Worm (Caenorhabditis elegans): ENCODE data around the gene nhr-171.
A peak's percentile ranks its signal among the peaks of the same experiment; 100 is the strongest.

The nhr-171 gene

ce11 chrV:7543728-7544127, 32.2 kb downstream of the nhr-171 start (continued):
- no peak for TF ChIP-seq lin-29 (GFP tag; IDR thresholded peaks at IDR 0.05)
- no peak for TF ChIP-seq mxl-3 (GFP tag; optimal IDR thresholded peaks at IDR 0.05)
- no peak for TF ChIP-seq rbr-2 (tag; optimal IDR thresholded peaks at IDR 0.05)
- TF ChIP-seq unc-130 (GFP tag; optimal IDR thresholded peaks at IDR 0.05) = no peak
- no peak for TF ChIP-seq mxl-2 (GFP tag; conservative IDR thresholded peaks at IDR 0.05)
- no peak for TF ChIP-seq lin-13 (GFP tag; optimal IDR thresholded peaks at IDR 0.05)

ce11 chrV:7545187-7545586, 33.6 kb downstream of the nhr-171 start, which contains the start of the genes C54F6.19 and nhx-3:
Gene C54F6.19 (plus strand): TSS chrV:7545487.
Gene nhx-3 (minus strand): TSS chrV:7545523.
- TF ChIP-seq fkh-10 (GFP tag; optimal IDR thresholded peaks at IDR 0.05) (no peak), nhr-76 (tag; optimal IDR thresholded peaks at IDR 0.05) (no peak), tra-1 (GFP tag; IDR thresholded peaks at IDR 0.05) (no peak), ceh-20 (GFP tag; IDR thresholded peaks at IDR 0.05) (no peak), nhr-10 (tag; optimal IDR thresholded peaks at IDR 0.05) (no peak), dmd-6 (GFP tag; IDR thresholded peaks at IDR 0.05) (no peak), zip-11 (GFP tag; IDR thresholded peaks at IDR 0.05) (no peak), ztf-11 (tag; optimal IDR thresholded peaks at IDR 0.05) (no peak), mep-1 (tag; optimal IDR thresholded peaks at IDR 0.05) (no peak), nhr-11 (tag; optimal IDR thresholded peaks at IDR 0.05) (no peak), F26F4.8 (GFP tag; conservative IDR thresholded peaks at IDR 0.05) (no peak), nhr-6 (tag; optimal IDR thresholded peaks at IDR 0.05) (no peak), ces-1 (GFP tag; optimal IDR thresholded peaks at IDR 0.05) (no peak), lin-1 (GFP tag; IDR thresholded peaks at IDR 0.05) (no peak)

DNA sequence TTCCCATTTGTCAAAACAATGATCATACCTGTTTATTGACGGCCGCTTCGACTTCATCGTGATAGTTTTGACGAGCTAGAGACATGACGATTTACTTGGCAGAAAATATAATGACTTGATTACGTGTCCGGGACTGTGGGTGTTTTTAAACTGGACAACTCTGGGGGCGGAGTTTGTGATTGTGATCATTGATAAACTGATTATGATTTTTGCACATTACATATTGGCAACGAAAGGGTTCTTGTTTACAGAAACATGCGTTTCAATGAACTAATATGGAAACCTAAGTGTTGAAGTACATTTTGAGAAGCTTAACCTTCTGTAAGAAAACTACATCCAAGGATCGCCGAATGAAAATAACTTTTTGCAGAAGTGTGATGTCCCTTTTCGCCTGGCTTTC, 35.9 kb downstream of the nhr-171 start, which contains the start of gene ftn-1:
Gene ftn-1, minus strand, starts transcription at position 101 of the 400 bp plus-strand sequence.
- no peak for TF ChIP-seq T20F7.1 (GFP tag; optimal IDR thresholded peaks at IDR 0.05)
- TF ChIP-seq daf-16 (GFP tag; optimal IDR thresholded peaks at IDR 0.05) = no peak
- TF ChIP-seq daf-16 (tag; optimal IDR thresholded peaks at IDR 0.05) = peak; percentile 74
- peak in 1 of 2 experiments; percentile 48 for TF ChIP-seq unc-62 (GFP tag; optimal IDR thresholded peaks at IDR 0.05 in 1 of 2)
- TF ChIP-seq unc-62 (tag; optimal IDR thresholded peaks at IDR 0.05) = no peak
- no peak for TF ChIP-seq F10B5.3 (tag; optimal IDR thresholded peaks at IDR 0.05)
- no peak for TF ChIP-seq mep-1 (tag; optimal IDR thresholded peaks at IDR 0.05)
- no peak for TF ChIP-seq egl-27 (tag; optimal IDR thresholded peaks at IDR 0.05)
- no peak for TF ChIP-seq ztf-7 (tag; optimal IDR thresholded peaks at IDR 0.05)
- no peak for TF ChIP-seq Y48G9A.11 (GFP tag; IDR thresholded peaks at IDR 0.05)
- no peak for TF ChIP-seq ztf-11 (tag; optimal IDR thresholded peaks at IDR 0.05)
- TF ChIP-seq aha-1 (tag) = no peak
- no peak for TF ChIP-seq F37D6.2 (tag; optimal IDR thresholded peaks at IDR 0.05)
- no peak for TF ChIP-seq fos-1 (tag; optimal IDR thresholded peaks at IDR 0.05)
- no peak for TF ChIP-seq nhr-76 (tag; optimal IDR thresholded peaks at IDR 0.05)
- TF ChIP-seq cey-2 (tag; optimal IDR thresholded peaks at IDR 0.05; ENCODE audit: borderline replicate concordance, insufficient read depth) = no peak
- no peak for TF ChIP-seq spr-3 (GFP tag; optimal IDR thresholded peaks at IDR 0.05)
- TF ChIP-seq php-3 (GFP tag; IDR thresholded peaks at IDR 0.05) = no peak
- no peak for TF ChIP-seq ceh-20 (GFP tag; IDR thresholded peaks at IDR 0.05)
- no peak for TF ChIP-seq zfp-3 (GFP tag; conservative IDR thresholded peaks at IDR 0.05)
- TF ChIP-seq hmg-1.1 (GFP tag; IDR thresholded peaks at IDR 0.05) = no peak
- no peak for TF ChIP-seq dmd-8 (GFP tag; IDR thresholded peaks at IDR 0.05)
- no peak for TF ChIP-seq lin-38 (GFP tag; IDR thresholded peaks at IDR 0.05)
- no peak for TF ChIP-seq lin-29 (GFP tag; IDR thresholded peaks at IDR 0.05)
- TF ChIP-seq pqm-1 (tag; optimal IDR thresholded peaks at IDR 0.05) = no peak
- peak; percentile 37 for TF ChIP-seq ama-1 (optimal IDR thresholded peaks at IDR 0.05)
- no peak for TF ChIP-seq snpc-4 (tag; optimal IDR thresholded peaks at IDR 0.05)

All from whole organism, L4 larva.